Fruit fly (Drosophila melanogaster) whole organism, prepupa: Measurements from ENCODE around the gene CG9297.

ENCODE experiments used
- CG10631 ChIP-seq: fragments of 200-800 bp; sonication (Bioruptor generic); optimal IDR thresholded peaks from 2 replicates; lab custom pipeline; 2016; ENCODE audit warnings: missing biosample characterization, missing genetic modification characterization
- CG10669 ChIP-seq: fragments of 200-800 bp; sonication (Bioruptor generic); optimal IDR thresholded peaks from 3 replicates; lab custom pipeline; 2018; ENCODE audit warnings: missing biosample characterization, mild to moderate bottlenecking, missing genetic modification characterization, moderate library complexity
- CG11902 ChIP-seq: fragments of 200-800 bp; sonication (Bioruptor generic); optimal IDR thresholded peaks from 3 replicates; lab custom pipeline; 2016; ENCODE audit warnings: missing biosample characterization, missing genetic modification characterization
- CG32006 ChIP-seq: fragments of 200-800 bp; sonication (Bioruptor generic); optimal IDR thresholded peaks from 3 replicates; lab custom pipeline; 2017; ENCODE audit warnings: missing biosample characterization, mild to moderate bottlenecking, missing genetic modification characterization
- CG6854 ChIP-seq: fragments of 200-800 bp; sonication (Bioruptor generic); optimal IDR thresholded peaks from 2 replicates; lab custom pipeline; 2017; ENCODE audit warnings: missing biosample characterization, mild to moderate bottlenecking, missing genetic modification characterization
- CG8319 ChIP-seq: fragments of 200-800 bp; sonication (Bioruptor generic); optimal IDR thresholded peaks from 3 replicates; lab custom pipeline; 2016; ENCODE audit warnings: missing biosample characterization, missing genetic modification characterization
- Ets21C ChIP-seq: fragments of 200-800 bp; sonication (Bioruptor generic); optimal IDR thresholded peaks from 3 replicates; lab custom pipeline; 2016; ENCODE audit warnings: missing biosample characterization, missing genetic modification characterization
- Met ChIP-seq: fragments of 200-800 bp; sonication (Bioruptor generic); optimal IDR thresholded peaks from 3 replicates; lab custom pipeline; 2016; ENCODE audit warnings: missing biosample characterization, missing genetic modification characterization
- Smox ChIP-seq: fragments of 200-800 bp; sonication (Bioruptor generic); optimal IDR thresholded peaks from 3 replicates; lab custom pipeline; 2016; ENCODE audit warnings: missing biosample characterization, missing genetic modification characterization
- Sox15 ChIP-seq: fragments of 200-800 bp; sonication (Bioruptor generic); optimal IDR thresholded peaks from 3 replicates; lab custom pipeline; 2016; ENCODE audit warnings: missing biosample characterization, missing genetic modification characterization
- dsx ChIP-seq: fragments of 200-800 bp; optimal IDR thresholded peaks from 3 replicates; lab custom pipeline; 2019; ENCODE audit warnings: missing biosample characterization, mild to moderate bottlenecking, missing genetic modification characterization, moderate library complexity; ENCODE audit not compliant: poor library complexity, severe bottlenecking
- esn ChIP-seq: fragments of 200-800 bp; sonication (Bioruptor generic); optimal IDR thresholded peaks from 2 replicates; lab custom pipeline; 2016; ENCODE audit warnings: missing biosample characterization, mild to moderate bottlenecking, missing genetic modification characterization, moderate library complexity
- fd85E ChIP-seq: fragments of 200-800 bp; sonication (Bioruptor generic); optimal IDR thresholded peaks from 3 replicates; lab custom pipeline; 2016; ENCODE audit warnings: missing biosample characterization, missing genetic modification characterization
- topi ChIP-seq: fragments of 200-800 bp; sonication (Bioruptor generic); optimal IDR thresholded peaks from 3 replicates; lab custom pipeline; 2016; ENCODE audit warnings: missing biosample characterization, missing genetic modification characterization

dm6 chr3R:13773350-13773749 lies 2.1 kb downstream of the CG9297 start:
- TF ChIP-seq esn (GFP tag; lab: Kevin White, UChicago) = no peak
- TF ChIP-seq CG10631 = no peak
- no peak for TF ChIP-seq fd85E (GFP tag; lab: Kevin White, UChicago)
- no peak for TF ChIP-seq CG8319 (GFP tag; lab: Kevin White, UChicago)
- TF ChIP-seq CG32006 (GFP tag; lab: Kevin White, UChicago) = no peak
- TF ChIP-seq CG11902 = no peak
- TF ChIP-seq Met (GFP tag; lab: Kevin White, UChicago) = no peak
- no peak for TF ChIP-seq topi (GFP tag; lab: Kevin White, UChicago)
- no peak for TF ChIP-seq dsx (GFP tag; lab: Kevin White, UChicago)
- TF ChIP-seq CG10669 = no peak
- no peak for TF ChIP-seq Ets21C (GFP tag; lab: Kevin White, UChicago)
- no peak for TF ChIP-seq Sox15 (GFP tag; lab: Kevin White, UChicago)
- TF ChIP-seq CG6854 (GFP tag; lab: Kevin White, UChicago) = no peak
- no peak for TF ChIP-seq Smox (GFP tag; lab: Kevin White, UChicago)
